Worm (Caenorhabditis elegans) whole organism, young adult: ENCODE results near the gene rbm-42.

Source experiments
- Y53G8AR.9 ChIP-seq: fragments of 200-800 bp; sonication (Bioruptor generic); conservative IDR thresholded peaks from 2 replicates; pipeline ENCODE4 v1.3.6; 2022; ENCODE audit warnings: missing genetic modification reagents, missing genetic modification characterization, missing compliant biosample characterization
- attf-3 ChIP-seq: fragments of 200-800 bp; sonication (Bioruptor generic); conservative IDR thresholded peaks from 2 replicates; pipeline ENCODE4 v1.3.6; 2022; ENCODE audit warnings: missing genetic modification reagents, missing genetic modification characterization, missing compliant biosample characterization
- nfya-1 ChIP-seq: sonication (generic microtip); optimal IDR thresholded peaks from 2 replicates; lab custom pipeline; 2017; ENCODE audit warnings: antibody characterized with exemption, missing compliant biosample characterization, missing genetic modification characterization, borderline replicate concordance; ENCODE audit not compliant: insufficient read depth
- pbrm-1 ChIP-seq: fragments of 200-800 bp; sonication (Bioruptor generic); IDR thresholded peaks from 2 replicates; pipeline ENCODE4 v1.3.6; 2022; ENCODE audit warnings: missing genetic modification reagents, missing genetic modification characterization, missing compliant biosample characterization

DNA sequence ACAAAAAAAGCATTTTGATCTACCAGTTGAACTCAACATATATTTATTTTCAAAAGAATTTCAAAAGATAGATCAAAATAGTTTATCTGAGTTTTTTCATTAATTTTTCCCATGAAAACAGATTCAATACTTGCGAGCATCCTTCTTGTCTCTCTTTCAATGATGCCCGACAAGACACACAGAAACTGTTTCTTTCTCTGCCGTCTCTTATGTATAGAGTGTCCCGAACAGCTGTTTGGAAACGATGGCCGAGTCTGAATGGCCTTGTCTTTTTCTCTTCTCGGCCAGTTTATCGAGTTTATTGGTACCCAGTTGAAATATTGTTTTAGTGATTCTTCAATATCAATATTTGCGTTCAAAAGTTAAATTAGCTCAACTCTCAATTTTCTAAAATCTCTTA lies 44.3 kb downstream of the rbm-42 start:
- no peak for TF ChIP-seq Y53G8AR.9 (GFP tag; lab: Robert Waterston, UW)
- TF ChIP-seq attf-3 (GFP tag; lab: Robert Waterston, UW), result no peak
- no peak for TF ChIP-seq pbrm-1 (GFP tag; lab: Robert Waterston, UW)
- no peak for TF ChIP-seq nfya-1 (tag; lab: Kevin White, UChicago)
